Worm (Caenorhabditis elegans) whole organism, L2 larva: ENCODE data around the gene str-33.

Experiments
- C34F6.9 ChIP-seq: fragments of 150-350 bp; optimal IDR thresholded peaks from 2 replicates; lab custom pipeline; 2014; ENCODE audit warnings: missing biosample characterization, missing genetic modification characterization
- F13H6.1 ChIP-seq: sonication (generic microtip); optimal IDR thresholded peaks from 2 replicates; lab custom pipeline; 2016; ENCODE audit warnings: missing genetic modification characterization, missing compliant biosample characterization
- Y55F3AM.14 ChIP-seq: fragments of 200-800 bp; sonication (Bioruptor generic); optimal IDR thresholded peaks from 2 replicates; lab custom pipeline; 2018; ENCODE audit warnings: mild to moderate bottlenecking, missing genetic modification characterization, missing compliant biosample characterization
- ZK546.5 ChIP-seq: sonication (generic microtip); optimal IDR thresholded peaks from 2 replicates; lab custom pipeline; 2017; ENCODE audit warnings: missing biosample characterization, missing genetic modification characterization
- alr-1 ChIP-seq: fragments of 150-350 bp; optimal IDR thresholded peaks from 2 replicates; lab custom pipeline; 2014; ENCODE audit warnings: missing biosample characterization, missing genetic modification characterization
- aly-2 ChIP-seq: fragments of 150-350 bp; optimal IDR thresholded peaks from 2 replicates; lab custom pipeline; 2014; ENCODE audit warnings: missing biosample characterization, missing genetic modification characterization
- ama-1 ChIP-seq: fragments of 150-350 bp; optimal IDR thresholded peaks from 2 replicates; lab custom pipeline; 2018; ENCODE audit warnings: inconsistent platforms
- blmp-1 ChIP-seq: sonication (generic microtip); optimal IDR thresholded peaks from 2 replicates; lab custom pipeline; 2017; ENCODE audit warnings: missing genetic modification characterization, mild to moderate bottlenecking, missing compliant biosample characterization, antibody characterized with exemption, moderate library complexity; ENCODE audit not compliant: insufficient read depth
- ceh-82 ChIP-seq: fragments of 150-350 bp; optimal IDR thresholded peaks from 2 replicates; lab custom pipeline; 2014; ENCODE audit warnings: missing biosample characterization, missing genetic modification characterization
- crh-2 ChIP-seq: sonication (generic microtip); optimal IDR thresholded peaks from 2 replicates; lab custom pipeline; 2017; ENCODE audit warnings: missing biosample characterization, missing genetic modification characterization
- dmd-4 ChIP-seq: sonication (generic microtip); optimal IDR thresholded peaks from 2 replicates; lab custom pipeline; 2017; ENCODE audit warnings: missing biosample characterization, missing genetic modification characterization
- egl-27 ChIP-seq: sonication (generic microtip); optimal IDR thresholded peaks from 3 replicates; lab custom pipeline; 2017; ENCODE audit warnings: missing biosample characterization, missing genetic modification reagents, missing genetic modification characterization
- elt-1 ChIP-seq: fragments of 150-350 bp; optimal IDR thresholded peaks from 2 replicates; lab custom pipeline; 2014; ENCODE audit warnings: missing biosample characterization, missing genetic modification characterization
- elt-3 ChIP-seq: sonication (generic microtip); optimal IDR thresholded peaks from 2 replicates; lab custom pipeline; 2017; ENCODE audit warnings: missing biosample characterization, missing genetic modification characterization
- lin-11 ChIP-seq: fragments of 150-350 bp; sonication (generic microtip); optimal IDR thresholded peaks from 2 replicates; lab custom pipeline; 2014; ENCODE audit warnings: missing biosample characterization, missing genetic modification characterization, inconsistent platforms, mixed read lengths
- lin-13 ChIP-seq: fragments of 150-350 bp; optimal IDR thresholded peaks from 2 replicates; lab custom pipeline; 2014; ENCODE audit warnings: missing biosample characterization, missing genetic modification reagents, missing genetic modification characterization
- lsy-2 ChIP-seq, 2 experiments: fragments of 150-350 bp in 1 of 2; sonication (generic microtip) in 1 of 2; optimal IDR thresholded peaks; 2 replicates each; lab custom pipeline; 2014 to 2017; ENCODE audit warnings: missing biosample characterization in 2 of 2, missing genetic modification characterization in 2 of 2
- mdl-1 ChIP-seq, 2 experiments: fragments of 150-350 bp in 1 of 2; sonication (generic microtip) in 1 of 2; optimal IDR thresholded peaks; 2 replicates each; lab custom pipeline; 2017; ENCODE audit warnings: missing biosample characterization in 2 of 2, missing genetic modification characterization in 2 of 2
- nhr-11 ChIP-seq: fragments of 150-350 bp; optimal IDR thresholded peaks from 2 replicates; lab custom pipeline; 2014; ENCODE audit warnings: missing biosample characterization, missing genetic modification characterization
- nhr-21 ChIP-seq: fragments of 150-350 bp; optimal IDR thresholded peaks from 2 replicates; lab custom pipeline; 2014; ENCODE audit warnings: missing biosample characterization, missing genetic modification characterization
- nhr-77 ChIP-seq: fragments of 150-350 bp; optimal IDR thresholded peaks from 2 replicates; lab custom pipeline; 2014; ENCODE audit warnings: missing biosample characterization, missing genetic modification characterization
- peb-1 ChIP-seq: fragments of 150-350 bp; optimal IDR thresholded peaks from 2 replicates; lab custom pipeline; 2014; ENCODE audit warnings: missing biosample characterization, missing genetic modification characterization
- sma-3 ChIP-seq: sonication (generic microtip); optimal IDR thresholded peaks from 2 replicates; lab custom pipeline; 2016; ENCODE audit warnings: missing genetic modification reagents, missing genetic modification characterization, missing compliant biosample characterization
- sma-9 ChIP-seq, 2 experiments: fragments of 150-350 bp in 1 of 2; sonication (generic microtip) in 1 of 2; optimal IDR thresholded peaks; 2 replicates each; lab custom pipeline; 2014 to 2016; ENCODE audit warnings: missing genetic modification characterization in 2 of 2, mild to moderate bottlenecking in 1 of 2, missing biosample characterization in 1 of 2, missing compliant biosample characterization in 1 of 2, missing genetic modification reagents in 1 of 2, moderate library complexity in 1 of 2
- snpc-4 ChIP-seq: fragments of 150-350 bp; optimal IDR thresholded peaks from 2 replicates; lab custom pipeline; 2014; ENCODE audit warnings: missing biosample characterization, missing genetic modification characterization
- unc-55 ChIP-seq: fragments of 150-350 bp; sonication (generic microtip); optimal IDR thresholded peaks from 3 replicates; lab custom pipeline; 2014; ENCODE audit warnings: missing biosample characterization, missing genetic modification reagents, missing genetic modification characterization
- zag-1 ChIP-seq: fragments of 150-350 bp; optimal IDR thresholded peaks from 2 replicates; lab custom pipeline; 2014; ENCODE audit warnings: missing biosample characterization, missing genetic modification characterization
- ztf-1 ChIP-seq: fragments of 200-800 bp; sonication (Bioruptor generic); conservative IDR thresholded peaks from 2 replicates; pipeline ENCODE4 v1.3.6; 2022; ENCODE audit warnings: missing genetic modification characterization, missing compliant biosample characterization
- ztf-11 ChIP-seq: sonication (generic microtip); optimal IDR thresholded peaks from 2 replicates; lab custom pipeline; 2017; ENCODE audit warnings: missing biosample characterization, missing genetic modification characterization

str-33 gene

DNA sequence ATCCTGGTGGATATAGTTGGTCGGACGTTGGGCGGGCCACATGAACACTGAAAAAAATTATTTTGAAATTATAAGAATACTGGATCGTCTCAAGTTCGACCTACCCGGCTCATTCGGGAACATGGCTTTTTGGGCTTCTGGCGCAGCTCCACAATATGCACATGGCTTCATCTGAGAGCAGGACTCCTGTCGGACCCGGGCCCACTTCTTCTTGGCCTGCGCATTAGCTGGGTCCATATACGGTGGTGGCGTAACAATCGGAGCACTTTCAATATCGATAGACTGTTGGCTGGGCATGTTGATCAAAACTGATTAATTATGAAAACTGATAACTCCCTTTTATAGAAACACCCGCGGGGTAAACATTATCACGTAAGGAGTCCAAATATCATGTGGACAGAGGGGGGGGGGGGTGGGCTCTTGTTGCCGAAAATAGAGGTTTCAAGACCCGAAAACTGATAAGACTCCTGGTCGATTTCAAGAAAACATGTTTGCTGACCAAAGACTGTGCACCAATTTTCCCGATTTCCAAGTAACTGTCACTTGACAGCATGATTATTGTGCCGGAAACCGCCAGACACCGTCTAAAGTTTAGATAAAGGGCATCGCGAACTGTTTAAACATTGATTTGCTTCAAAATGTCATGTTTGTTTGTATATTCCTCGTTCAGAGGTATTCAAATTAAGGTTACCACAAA, 2.6 kb downstream of the str-33 start, which contains the start of gene dod-3:
dod-3 (minus strand) TSS at position 315 of the 697 bp plus-strand sequence.
- TF ChIP-seq ZK546.5 (tag; lab: Kevin White, UChicago) (no peak), F13H6.1 (tag; lab: Kevin White, UChicago) (peak; percentile 57)

DNA sequence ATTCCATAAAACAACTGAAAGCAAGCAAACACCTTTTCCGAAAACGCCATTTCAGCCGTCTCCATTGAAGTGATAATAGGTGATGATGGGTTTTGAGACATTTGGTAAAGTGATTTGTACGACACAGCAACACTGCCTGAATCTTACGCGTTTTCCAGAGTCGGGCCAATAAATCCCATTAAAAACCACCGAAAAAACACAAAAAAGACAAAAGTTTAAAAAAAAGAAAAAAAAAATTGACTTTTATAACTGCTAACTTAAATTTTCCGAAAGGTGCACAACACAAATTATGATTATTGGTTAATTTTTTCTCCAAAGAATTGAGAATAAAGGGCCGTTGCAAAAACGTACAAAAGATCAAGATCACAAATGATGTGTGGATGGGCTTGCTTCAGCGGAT, 6.0 kb downstream of the str-33 start, which contains the start of gene srg-57:
srg-57 (minus strand) TSS at position 101 of the 400 bp plus-strand sequence.
- TF ChIP-seq C34F6.9: no peak
- no peak for TF ChIP-seq ztf-11 (tag; lab: Kevin White, UChicago)
- no peak for TF ChIP-seq nhr-21 (tag; lab: Kevin White, UChicago)
- TF ChIP-seq unc-55 (GFP tag; lab: Kevin White, UChicago): no peak
- TF ChIP-seq lsy-2 (tag; optimal IDR thresholded peaks at IDR 0.05; lab: Kevin White, UChicago): no peak
- no peak for TF ChIP-seq elt-1 (tag; lab: Kevin White, UChicago)
- TF ChIP-seq peb-1 (tag; lab: Kevin White, UChicago): no peak
- TF ChIP-seq snpc-4: no peak
- no peak for TF ChIP-seq F13H6.1 (tag; lab: Kevin White, UChicago)
- TF ChIP-seq nhr-77: no peak
- no peak for TF ChIP-seq ama-1 (lab: Kevin White, UChicago)
- no peak for TF ChIP-seq dmd-4 (tag; lab: Kevin White, UChicago)
- no peak for TF ChIP-seq egl-27 (tag; lab: Kevin White, UChicago)
- TF ChIP-seq lin-13 (GFP tag; lab: Kevin White, UChicago): no peak
- no peak for TF ChIP-seq sma-9 (GFP tag; optimal IDR thresholded peaks at IDR 0.05; lab: Kevin White, UChicago)
- no peak for TF ChIP-seq sma-9 (tag; optimal IDR thresholded peaks at IDR 0.05; lab: Kevin White, UChicago)
- TF ChIP-seq crh-2 (tag; lab: Kevin White, UChicago): no peak
- no peak for TF ChIP-seq sma-3 (GFP tag; lab: Kevin White, UChicago)
- no peak for TF ChIP-seq elt-3 (tag; lab: Kevin White, UChicago)
- no peak for TF ChIP-seq alr-1

DNA sequence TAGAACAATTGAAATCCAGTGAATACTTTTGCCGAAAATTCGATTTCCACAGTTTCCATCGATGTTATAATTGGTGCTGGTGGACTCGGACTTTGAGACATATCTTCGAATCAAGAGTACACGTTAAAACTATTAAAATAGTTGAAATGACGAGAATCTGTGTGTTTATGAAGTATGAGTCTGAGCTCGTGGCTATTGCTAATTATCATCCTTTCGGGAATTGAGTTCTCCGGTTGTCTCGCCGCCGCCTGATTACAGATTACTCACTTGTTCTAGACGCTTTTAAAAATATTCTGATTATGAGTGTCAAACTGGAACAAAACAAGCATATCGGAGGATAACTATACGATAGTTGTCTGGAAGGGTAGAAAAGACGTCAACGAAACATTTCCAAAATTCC, 9.8 kb downstream of the str-33 start, which contains the start of gene srg-56:
srg-56 (minus strand) TSS at position 101 of the 400 bp plus-strand sequence.
- TF ChIP-seq egl-27 (tag; lab: Kevin White, UChicago) (no peak), elt-1 (tag; lab: Kevin White, UChicago) (no peak)

DNA sequence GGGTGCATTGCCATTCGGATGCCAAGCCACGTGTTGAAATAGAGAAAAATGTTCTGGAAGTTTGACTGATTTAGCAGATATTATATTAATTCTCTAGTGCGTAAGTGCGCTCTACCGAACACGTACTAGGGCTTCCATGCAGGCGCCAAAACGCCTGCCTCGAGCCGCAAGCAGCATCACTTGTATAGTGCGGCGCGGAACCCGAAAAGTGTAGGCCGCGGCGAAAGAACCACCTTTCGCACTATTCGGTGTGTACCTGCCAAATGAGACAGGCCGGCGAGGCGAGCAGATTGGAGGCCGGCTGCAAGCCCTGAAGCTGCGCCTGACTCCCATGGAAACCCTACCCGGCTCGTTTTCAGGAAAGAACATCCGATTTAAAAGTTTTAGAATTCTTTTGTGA, 11.3 kb downstream of the str-33 start:
- TF ChIP-seq snpc-4: peak; percentile 8
- no peak for TF ChIP-seq aly-2 (tag; lab: Kevin White, UChicago)

DNA sequence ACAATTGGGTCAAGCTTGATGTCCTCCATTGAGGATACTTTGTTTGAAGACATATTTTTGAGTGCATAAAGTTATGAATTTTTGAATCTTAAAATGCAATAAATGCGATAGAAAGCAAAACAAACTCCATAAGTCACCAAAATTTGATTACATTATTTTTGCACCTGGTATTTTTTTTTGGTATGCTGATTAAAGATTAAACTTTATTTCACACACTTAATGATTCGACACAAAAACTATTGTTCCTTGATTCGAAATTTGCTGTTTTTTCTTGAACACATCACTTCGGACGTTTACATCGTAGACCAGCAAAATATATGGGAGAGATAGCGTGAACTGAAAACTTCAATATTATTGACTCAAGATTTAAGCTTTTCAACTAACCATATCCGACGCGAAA, 11.9 kb downstream of the str-33 start, which contains the start of gene srg-61:
srg-61 (minus strand) TSS at position 101 of the 400 bp plus-strand sequence.
- TF ChIP-seq F13H6.1 (tag; lab: Kevin White, UChicago): no peak

DNA sequence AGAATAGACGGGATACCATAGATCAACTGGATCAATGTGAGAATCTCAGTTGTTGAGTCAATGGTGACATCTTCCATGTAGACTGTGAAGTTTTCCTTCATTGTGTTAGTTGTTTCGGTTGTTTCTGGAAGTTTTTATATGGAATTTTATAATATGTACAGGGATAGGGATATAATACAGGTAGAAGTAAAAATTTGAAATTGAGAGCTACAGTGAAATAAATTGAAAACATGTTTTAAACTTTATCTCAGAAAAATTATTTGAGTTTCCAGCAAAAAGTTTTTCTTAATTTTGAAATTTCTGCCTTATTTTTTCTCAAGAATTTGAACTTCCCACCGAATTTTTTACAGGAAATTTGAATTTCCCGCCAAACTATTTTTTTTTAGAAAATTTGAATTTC, 14.0 kb downstream of the str-33 start, which contains the start of gene srg-62:
srg-62 (minus strand) TSS at position 101 of the 400 bp plus-strand sequence.
- TF ChIP-seq crh-2 (tag; lab: Kevin White, UChicago) (no peak), F13H6.1 (tag; lab: Kevin White, UChicago) (no peak), nhr-77 (no peak), snpc-4 (no peak), aly-2 (tag; lab: Kevin White, UChicago) (no peak), ztf-1 (GFP tag; lab: Robert Waterston, UW) (no peak), C34F6.9 (no peak), ztf-11 (tag; lab: Kevin White, UChicago) (no peak), mdl-1 (tag; optimal IDR thresholded peaks at IDR 0.05; lab: Kevin White, UChicago) (no peak), lin-11 (tag; lab: Kevin White, UChicago) (no peak), alr-1 (no peak), peb-1 (tag; lab: Kevin White, UChicago) (no peak), nhr-11 (tag; lab: Kevin White, UChicago) (no peak), blmp-1 (no peak), zag-1 (tag; lab: Kevin White, UChicago) (no peak), lsy-2 (tag; optimal IDR thresholded peaks at IDR 0.05; lab: Kevin White, UChicago) (no peak), ceh-82 (tag; lab: Kevin White, UChicago) (no peak), Y55F3AM.14 (GFP tag; lab: Kevin White, UChicago) (no peak)
